Fruit fly (Drosophila melanogaster): Measurements from ENCODE around the gene mbc.

Gene mbc

DNA sequence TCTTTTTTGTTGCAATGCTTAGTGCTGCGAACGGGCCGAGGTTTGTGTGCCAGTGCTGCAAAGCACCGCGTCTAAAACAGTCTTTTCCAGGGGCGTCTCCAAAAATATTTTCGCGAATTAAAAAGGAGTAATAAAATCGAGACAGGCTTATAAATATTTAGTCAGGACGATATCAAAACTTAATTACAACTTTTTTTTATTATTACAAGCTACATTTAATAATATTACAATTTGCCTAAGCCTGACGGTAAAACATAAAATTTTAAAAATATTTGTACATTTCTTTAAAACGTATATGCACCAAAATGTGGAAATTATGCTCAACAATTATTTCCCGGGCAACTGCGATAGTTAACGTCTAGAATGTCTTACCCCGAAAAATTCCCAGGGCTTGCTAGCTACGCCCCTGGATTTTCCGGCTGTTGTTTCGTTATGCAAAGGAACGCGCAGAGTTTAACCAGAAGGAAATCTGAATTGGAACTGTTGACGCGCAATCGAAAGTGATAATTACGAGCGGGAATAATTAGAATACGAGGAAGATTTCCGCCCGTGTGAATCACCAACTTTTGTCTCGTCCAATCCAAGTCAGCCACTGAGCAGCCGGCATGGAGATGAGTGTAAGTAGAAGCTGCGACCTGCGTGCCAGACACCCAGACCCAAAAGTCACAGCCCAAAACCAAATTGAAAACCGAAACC, 23.5 kb upstream of the mbc start, which contains the start of the genes PTPMT1 and Hrd3:
Gene PTPMT1, plus strand, starts transcription at position 428 of the 696 bp plus-strand sequence.
Gene Hrd3, minus strand, starts transcription at position 646 of the 696 bp plus-strand sequence.
- TF ChIP-seq Ets21C (GFP tag; optimal IDR thresholded peaks at IDR 0.05) (peak; percentile 98), CG6163 (GFP tag; IDR thresholded peaks at IDR 0.05) (peak; percentile 93), Met (GFP tag; optimal IDR thresholded peaks at IDR 0.05) (peak; percentile 99), CG8119 (GFP tag; IDR thresholded peaks at IDR 0.05) (peak; percentile 97), fd85E (GFP tag; optimal IDR thresholded peaks at IDR 0.05) (peak; percentile 95), CG8632 (GFP tag; optimal IDR thresholded peaks at IDR 0.05) (peak; percentile 99), CG11902 (GFP tag; optimal IDR thresholded peaks at IDR 0.05) (peak; percentile 98), Gug (GFP tag; IDR thresholded peaks at IDR 0.05) (peak; percentile 96), salr (GFP tag; optimal IDR thresholded peaks at IDR 0.05) (peak; percentile 95 to 100), dsx (GFP tag; optimal IDR thresholded peaks at IDR 0.05; ENCODE audit: poor library complexity, severe bottlenecking) (peak; percentile 96), CG9139 (GFP tag; optimal IDR thresholded peaks at IDR 0.05) (peak; percentile 96), acj6 (GFP tag; optimal IDR thresholded peaks at IDR 0.05) (peak; percentile 99), Eip75B (GFP tag; optimal IDR thresholded peaks at IDR 0.05) (peak; percentile 99), CG6792 (GFP tag; optimal IDR thresholded peaks at IDR 0.05) (peak; percentile 98), esn (GFP tag; optimal IDR thresholded peaks at IDR 0.05) (peak; percentile 100), CG8319 (GFP tag; optimal IDR thresholded peaks at IDR 0.05) (peak; percentile 98), Sox102F (GFP tag; optimal IDR thresholded peaks at IDR 0.05) (peak; percentile 99), net (GFP tag; optimal IDR thresholded peaks at IDR 0.05) (peak; percentile 99), fd59A (GFP tag; optimal IDR thresholded peaks at IDR 0.05) (peak; percentile 99), topi (GFP tag; optimal IDR thresholded peaks at IDR 0.05) (peak; percentile 99), CG6808 (GFP tag; optimal IDR thresholded peaks at IDR 0.05) (peak; percentile 98), CG34406 (GFP tag; optimal IDR thresholded peaks at IDR 0.05) (peak; percentile 99), eg (GFP tag; IDR thresholded peaks at IDR 0.05) (peak; percentile 94), Hr4 (GFP tag; optimal IDR thresholded peaks at IDR 0.05) (peak; percentile 99), CG15336 (GFP tag; IDR thresholded peaks at IDR 0.05) (peak; percentile 97), CG1621 (tag; optimal IDR thresholded peaks at IDR 0.05) (peak; percentile 94), achi (GFP tag; optimal IDR thresholded peaks at IDR 0.05) (peak; percentile 98), CG3032 (tag; optimal IDR thresholded peaks at IDR 0.05) (peak; percentile 99), svp (GFP tag) (peak; percentile 99), Sox14 (GFP tag; optimal IDR thresholded peaks at IDR 0.05) (peak; percentile 99), CG32006 (GFP tag; optimal IDR thresholded peaks at IDR 0.05) (peak; percentile 100), OdsH (GFP tag; optimal IDR thresholded peaks at IDR 0.05) (peak; percentile 99), dac (GFP tag; optimal IDR thresholded peaks at IDR 0.05) (peak; percentile 99), CG31627 (GFP tag; optimal IDR thresholded peaks at IDR 0.05) (peak; percentile 99), CG7368 (GFP tag; optimal IDR thresholded peaks at IDR 0.05) (peak; percentile 97), CG6854 (GFP tag; optimal IDR thresholded peaks at IDR 0.05) (peak; percentile 97), CG3919 (GFP tag; optimal IDR thresholded peaks at IDR 0.05) (peak; percentile 99), Ets96B (tag; optimal IDR thresholded peaks at IDR 0.05) (peak; percentile 98), pdm3 (GFP tag; optimal IDR thresholded peaks at IDR 0.05) (peak; percentile 99), CG10669 (GFP tag; optimal IDR thresholded peaks at IDR 0.05) (peak; percentile 99), Hr38 (GFP tag; optimal IDR thresholded peaks at IDR 0.05) (peak; percentile 68), Blimp-1 (GFP tag; optimal IDR thresholded peaks at IDR 0.05) (peak; percentile 94), Smox (GFP tag; optimal IDR thresholded peaks at IDR 0.05) (peak; percentile 99), lz (GFP tag; optimal IDR thresholded peaks at IDR 0.05) (peak; percentile 99), Lpt (GFP tag; optimal IDR thresholded peaks at IDR 0.05) (peak; percentile 98), CG6276 (GFP tag; optimal IDR thresholded peaks at IDR 0.05) (peak; percentile 99), spab (GFP tag; optimal IDR thresholded peaks at IDR 0.05) (peak; percentile 99), CG11294 (GFP tag; IDR thresholded peaks at IDR 0.05) (peak; percentile 95), CG16779 (tag; optimal IDR thresholded peaks at IDR 0.05) (peak; percentile 97), CG10631 (GFP tag; optimal IDR thresholded peaks at IDR 0.05) (peak; percentile 99), Hr39 (GFP tag; optimal IDR thresholded peaks at IDR 0.05) (peak; percentile 98)

Measured in whole organism, prepupa.